Worm (Caenorhabditis elegans) whole organism, L2 larva: ENCODE results near the gene glr-6.

Source experiments
- C34F6.9 ChIP-seq: fragments of 150-350 bp; optimal IDR thresholded peaks from 2 replicates; lab custom pipeline; 2014; ENCODE audit warnings: missing biosample characterization, missing genetic modification characterization
- F13H6.1 ChIP-seq: sonication (generic microtip); optimal IDR thresholded peaks from 2 replicates; lab custom pipeline; 2016; ENCODE audit warnings: missing genetic modification characterization, missing compliant biosample characterization
- R02D3.7 ChIP-seq: fragments of 150-350 bp; optimal IDR thresholded peaks from 2 replicates; lab custom pipeline; 2014; ENCODE audit warnings: missing biosample characterization, missing genetic modification characterization
- Y55F3AM.14 ChIP-seq: fragments of 200-800 bp; sonication (Bioruptor generic); optimal IDR thresholded peaks from 2 replicates; lab custom pipeline; 2018; ENCODE audit warnings: mild to moderate bottlenecking, missing genetic modification characterization, missing compliant biosample characterization
- ZK546.5 ChIP-seq: sonication (generic microtip); optimal IDR thresholded peaks from 2 replicates; lab custom pipeline; 2017; ENCODE audit warnings: missing biosample characterization, missing genetic modification characterization
- alr-1 ChIP-seq: fragments of 150-350 bp; optimal IDR thresholded peaks from 2 replicates; lab custom pipeline; 2014; ENCODE audit warnings: missing biosample characterization, missing genetic modification characterization
- ama-1 ChIP-seq: fragments of 150-350 bp; optimal IDR thresholded peaks from 2 replicates; lab custom pipeline; 2018; ENCODE audit warnings: inconsistent platforms
- blmp-1 ChIP-seq: sonication (generic microtip); optimal IDR thresholded peaks from 2 replicates; lab custom pipeline; 2017; ENCODE audit warnings: missing genetic modification characterization, mild to moderate bottlenecking, missing compliant biosample characterization, antibody characterized with exemption, moderate library complexity; ENCODE audit not compliant: insufficient read depth
- ceh-16 ChIP-seq: fragments of 150-350 bp; optimal IDR thresholded peaks from 2 replicates; lab custom pipeline; 2014; ENCODE audit warnings: missing biosample characterization, missing genetic modification characterization
- ceh-82 ChIP-seq: fragments of 150-350 bp; optimal IDR thresholded peaks from 2 replicates; lab custom pipeline; 2014; ENCODE audit warnings: missing biosample characterization, missing genetic modification characterization
- crh-2 ChIP-seq: sonication (generic microtip); optimal IDR thresholded peaks from 2 replicates; lab custom pipeline; 2017; ENCODE audit warnings: missing biosample characterization, missing genetic modification characterization
- dmd-4 ChIP-seq: sonication (generic microtip); optimal IDR thresholded peaks from 2 replicates; lab custom pipeline; 2017; ENCODE audit warnings: missing biosample characterization, missing genetic modification characterization
- egl-27 ChIP-seq: sonication (generic microtip); optimal IDR thresholded peaks from 3 replicates; lab custom pipeline; 2017; ENCODE audit warnings: missing biosample characterization, missing genetic modification reagents, missing genetic modification characterization
- fos-1 ChIP-seq: fragments of 150-350 bp; optimal IDR thresholded peaks from 2 replicates; lab custom pipeline; 2014; ENCODE audit warnings: missing biosample characterization, missing genetic modification characterization
- gmeb-1 ChIP-seq: fragments of 150-350 bp; optimal IDR thresholded peaks from 2 replicates; lab custom pipeline; 2014; ENCODE audit warnings: missing biosample characterization, missing genetic modification characterization
- lin-11 ChIP-seq: fragments of 150-350 bp; sonication (generic microtip); optimal IDR thresholded peaks from 2 replicates; lab custom pipeline; 2014; ENCODE audit warnings: missing biosample characterization, missing genetic modification characterization, inconsistent platforms, mixed read lengths
- lin-13 ChIP-seq: fragments of 150-350 bp; optimal IDR thresholded peaks from 2 replicates; lab custom pipeline; 2014; ENCODE audit warnings: missing biosample characterization, missing genetic modification reagents, missing genetic modification characterization
- lin-39 ChIP-seq: fragments of 150-350 bp; optimal IDR thresholded peaks from 2 replicates; lab custom pipeline; 2014; ENCODE audit warnings: missing biosample characterization, missing genetic modification reagents, missing genetic modification characterization
- lsy-2 ChIP-seq, 2 experiments: fragments of 150-350 bp in 1 of 2; sonication (generic microtip) in 1 of 2; optimal IDR thresholded peaks; 2 replicates each; lab custom pipeline; 2014 to 2017; ENCODE audit warnings: missing biosample characterization in 2 of 2, missing genetic modification characterization in 2 of 2
- mab-5 ChIP-seq: fragments of 150-350 bp; optimal IDR thresholded peaks from 2 replicates; lab custom pipeline; 2014; ENCODE audit warnings: missing biosample characterization, missing genetic modification characterization
- mdl-1 ChIP-seq, 2 experiments: fragments of 150-350 bp in 1 of 2; sonication (generic microtip) in 1 of 2; optimal IDR thresholded peaks; 2 replicates each; lab custom pipeline; 2017; ENCODE audit warnings: missing biosample characterization in 2 of 2, missing genetic modification characterization in 2 of 2
- nhr-12 ChIP-seq: fragments of 150-350 bp; optimal IDR thresholded peaks from 2 replicates; lab custom pipeline; 2014; ENCODE audit warnings: missing biosample characterization, missing genetic modification characterization
- nhr-129 ChIP-seq: fragments of 150-350 bp; optimal IDR thresholded peaks from 2 replicates; lab custom pipeline; 2014; ENCODE audit warnings: missing biosample characterization, missing genetic modification characterization
- nhr-21 ChIP-seq: fragments of 150-350 bp; optimal IDR thresholded peaks from 2 replicates; lab custom pipeline; 2014; ENCODE audit warnings: missing biosample characterization, missing genetic modification characterization
- nhr-23 ChIP-seq: fragments of 150-350 bp; optimal IDR thresholded peaks from 2 replicates; lab custom pipeline; 2014; ENCODE audit warnings: missing biosample characterization, missing genetic modification reagents, missing genetic modification characterization
- nhr-25 ChIP-seq: fragments of 150-350 bp; sonication (generic microtip); optimal IDR thresholded peaks from 3 replicates; lab custom pipeline; 2014; ENCODE audit warnings: missing biosample characterization, missing genetic modification characterization
- nhr-6 ChIP-seq: fragments of 150-350 bp; optimal IDR thresholded peaks from 2 replicates; lab custom pipeline; 2014; ENCODE audit warnings: missing biosample characterization, missing genetic modification characterization
- nhr-77 ChIP-seq: fragments of 150-350 bp; optimal IDR thresholded peaks from 2 replicates; lab custom pipeline; 2014; ENCODE audit warnings: missing biosample characterization, missing genetic modification characterization
- peb-1 ChIP-seq: fragments of 150-350 bp; optimal IDR thresholded peaks from 2 replicates; lab custom pipeline; 2014; ENCODE audit warnings: missing biosample characterization, missing genetic modification characterization
- sma-3 ChIP-seq: sonication (generic microtip); optimal IDR thresholded peaks from 2 replicates; lab custom pipeline; 2016; ENCODE audit warnings: missing genetic modification reagents, missing genetic modification characterization, missing compliant biosample characterization
- sma-9 ChIP-seq, 2 experiments: fragments of 150-350 bp in 1 of 2; sonication (generic microtip) in 1 of 2; optimal IDR thresholded peaks; 2 replicates each; lab custom pipeline; 2014 to 2016; ENCODE audit warnings: missing genetic modification characterization in 2 of 2, mild to moderate bottlenecking in 1 of 2, missing biosample characterization in 1 of 2, missing compliant biosample characterization in 1 of 2, missing genetic modification reagents in 1 of 2, moderate library complexity in 1 of 2
- unc-39 ChIP-seq: fragments of 150-350 bp; optimal IDR thresholded peaks from 2 replicates; lab custom pipeline; 2014; ENCODE audit warnings: missing biosample characterization, missing genetic modification characterization
- unc-55 ChIP-seq: fragments of 150-350 bp; sonication (generic microtip); optimal IDR thresholded peaks from 3 replicates; lab custom pipeline; 2014; ENCODE audit warnings: missing biosample characterization, missing genetic modification reagents, missing genetic modification characterization
- ztf-11 ChIP-seq: sonication (generic microtip); optimal IDR thresholded peaks from 2 replicates; lab custom pipeline; 2017; ENCODE audit warnings: missing biosample characterization, missing genetic modification characterization

glr-6 gene

ce11 chrX:6808239-6808638 lies 32.3 kb downstream of the glr-6 start:
- no peak for TF ChIP-seq lin-39 (tag; lab: Kevin White, UChicago)
- peak; percentile 26 for TF ChIP-seq unc-55 (GFP tag; lab: Kevin White, UChicago)
- peak; percentile 26 for TF ChIP-seq Y55F3AM.14 (GFP tag; lab: Kevin White, UChicago)
- peak; percentile 57 for TF ChIP-seq C34F6.9 (tag; lab: Kevin White, UChicago)
- TF ChIP-seq blmp-1 (tag; lab: Kevin White, UChicago), result peak; percentile 82
- TF ChIP-seq nhr-25 (tag; lab: Kevin White, UChicago), result peak; percentile 23

ce11 chrX:6807137-6807861 lies 33.2 kb downstream of the glr-6 start:
- TF ChIP-seq unc-55 (GFP tag; lab: Kevin White, UChicago) (peak; percentile 13), nhr-12 (tag; lab: Kevin White, UChicago) (no peak), sma-9 (GFP tag; optimal IDR thresholded peaks at IDR 0.05; lab: Kevin White, UChicago) (peak; percentile 42), sma-9 (tag; optimal IDR thresholded peaks at IDR 0.05; lab: Kevin White, UChicago) (no peak), sma-3 (GFP tag; lab: Kevin White, UChicago) (peak; percentile 10), R02D3.7 (no peak), nhr-77 (tag; lab: Kevin White, UChicago) (no peak), ceh-82 (no peak), nhr-129 (tag; lab: Kevin White, UChicago) (peak; percentile 66), peb-1 (no peak)

ce11 chrX:6806463-6806862 lies 34.1 kb downstream of the glr-6 start, which contains the start of gene atg-2:
atg-2 (plus strand) TSS chrX:6806763.
- TF ChIP-seq ztf-11 (tag; lab: Kevin White, UChicago) (no peak), mdl-1 (tag; optimal IDR thresholded peaks at IDR 0.05; lab: Kevin White, UChicago) (no peak), alr-1 (tag; lab: Kevin White, UChicago) (no peak)

- peak; percentile 22 for TF ChIP-seq mab-5 (tag; lab: Kevin White, UChicago)
- no peak for TF ChIP-seq lin-39 (tag; lab: Kevin White, UChicago)
- no peak for TF ChIP-seq ceh-16 (tag; lab: Kevin White, UChicago)
- peak; percentile 8 for TF ChIP-seq C34F6.9 (tag; lab: Kevin White, UChicago)
- TF ChIP-seq nhr-23 (tag; lab: Kevin White, UChicago), result no peak
- peak; percentile 36 for TF ChIP-seq unc-55 (GFP tag; lab: Kevin White, UChicago)
- TF ChIP-seq lsy-2 (tag; optimal IDR thresholded peaks at IDR 0.05; lab: Kevin White, UChicago), result peak in 1 of 2 experiments; percentile 8
- TF ChIP-seq nhr-25 (tag; lab: Kevin White, UChicago), result no peak
- TF ChIP-seq egl-27 (tag; lab: Kevin White, UChicago), result no peak
- TF ChIP-seq nhr-6 (tag; lab: Kevin White, UChicago), result no peak
Measured at ce11 chrX:6805427-6805826, 35.1 kb downstream of the glr-6 start.

ce11 chrX:6804857-6805256 lies 35.7 kb downstream of the glr-6 start:
- TF ChIP-seq ZK546.5, result no peak
- TF ChIP-seq nhr-21 (tag; lab: Kevin White, UChicago), result peak; percentile 17
- peak; percentile 30 for TF ChIP-seq lin-13
- TF ChIP-seq sma-3 (GFP tag; lab: Kevin White, UChicago), result peak; percentile 12
- TF ChIP-seq unc-39 (tag; lab: Kevin White, UChicago), result no peak
- TF ChIP-seq mab-5 (tag; lab: Kevin White, UChicago), result peak; percentile 19
- TF ChIP-seq nhr-129 (tag; lab: Kevin White, UChicago), result peak; percentile 47
- TF ChIP-seq sma-9 (GFP tag; optimal IDR thresholded peaks at IDR 0.05; lab: Kevin White, UChicago), result peak; percentile 79
- TF ChIP-seq sma-9 (tag; optimal IDR thresholded peaks at IDR 0.05; lab: Kevin White, UChicago), result no peak
- peak; percentile 64 for TF ChIP-seq crh-2 (tag; lab: Kevin White, UChicago)
- TF ChIP-seq F13H6.1 (tag; lab: Kevin White, UChicago), result peak; percentile 47
- TF ChIP-seq gmeb-1 (tag; lab: Kevin White, UChicago), result peak; percentile 92
- no peak for TF ChIP-seq dmd-4 (tag; lab: Kevin White, UChicago)
- TF ChIP-seq nhr-77 (tag; lab: Kevin White, UChicago), result no peak
- TF ChIP-seq fos-1 (tag; lab: Kevin White, UChicago), result peak; percentile 57
- peak in 1 of 2 experiments; percentile 65 for TF ChIP-seq lsy-2 (tag; optimal IDR thresholded peaks at IDR 0.05; lab: Kevin White, UChicago)
- peak; percentile 17 for TF ChIP-seq lin-11
- TF ChIP-seq ama-1 (lab: Kevin White, UChicago), result peak; percentile 57
- TF ChIP-seq unc-55 (GFP tag; lab: Kevin White, UChicago), result peak; percentile 75
- TF ChIP-seq C34F6.9 (tag; lab: Kevin White, UChicago), result peak; percentile 52
